Worm (Caenorhabditis elegans): Measurements from ENCODE around the gene upp-1.

DNA sequence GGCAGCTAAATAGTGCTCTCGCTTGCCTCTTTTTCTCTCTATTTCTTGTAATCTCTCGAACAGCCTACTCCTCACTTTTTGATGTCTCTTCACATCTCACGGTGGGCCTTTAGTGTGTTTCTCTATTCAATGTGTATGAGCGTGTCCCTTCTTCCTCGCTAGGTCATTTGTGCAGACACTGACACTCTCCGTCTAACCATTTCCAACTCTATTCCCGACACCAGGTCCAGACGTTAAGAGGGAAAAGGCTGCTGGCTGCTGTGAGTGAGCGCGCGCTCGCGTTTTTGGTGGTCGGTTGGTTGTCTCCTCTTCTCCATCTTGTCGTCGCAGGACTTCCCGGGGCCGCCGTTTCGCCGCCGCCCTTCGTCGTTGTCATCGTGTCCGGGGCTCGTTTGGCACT, 16.5 kb upstream of the upp-1 start:
- no peak for TF ChIP-seq T23F11.4 (GFP tag; optimal IDR thresholded peaks at IDR 0.05)
- TF ChIP-seq nhr-11 (tag; optimal IDR thresholded peaks at IDR 0.05): no peak
- no peak for TF ChIP-seq ama-1 (optimal IDR thresholded peaks at IDR 0.05)
- no peak for TF ChIP-seq ceh-9 (tag; optimal IDR thresholded peaks at IDR 0.05)

Data from whole organism, late embryonic.